Fruit fly (Drosophila melanogaster) whole organism, embryonic: Measurements from ENCODE around the gene Lrrk.

Experiments
- Atf-2 ChIP-seq: fragments of 200-800 bp; sonication (Bioruptor generic); optimal IDR thresholded peaks from 2 replicates; lab custom pipeline; 2016; ENCODE audit warnings: missing biosample characterization, missing genetic modification characterization
- Awh ChIP-seq: fragments of 200-800 bp; sonication (Bioruptor generic); IDR thresholded peaks from 2 replicates; pipeline ENCODE4, ENCODE4 v1.3.6; 2022; ENCODE audit warnings: missing biosample characterization, missing genetic modification characterization
- CG12391 ChIP-seq: fragments of 200-800 bp; sonication (Bioruptor generic); optimal IDR thresholded peaks from 3 replicates; lab custom pipeline; 2018; ENCODE audit warnings: missing biosample characterization, mild to moderate bottlenecking, missing genetic modification characterization, moderate library complexity
- CG13424 ChIP-seq: fragments of 200-800 bp; sonication (Bioruptor generic); optimal IDR thresholded peaks from 2 replicates; lab custom pipeline; 2019; ENCODE audit warnings: missing biosample characterization, mild to moderate bottlenecking, missing genetic modification characterization, moderate library complexity
- CG15601 ChIP-seq: fragments of 200-800 bp; sonication (Bioruptor generic); optimal IDR thresholded peaks from 3 replicates; lab custom pipeline; 2019; ENCODE audit warnings: missing biosample characterization, mild to moderate bottlenecking, missing genetic modification characterization, moderate library complexity
- CG2129 ChIP-seq: fragments of 200-800 bp; sonication (Bioruptor generic); IDR thresholded peaks from 2 replicates; pipeline ENCODE4 v1.3.6; 2022; ENCODE audit warnings: missing biosample characterization, missing genetic modification characterization; ENCODE audit not compliant: partially characterized antibody
- CG2199 ChIP-seq: fragments of 200-800 bp; sonication (Bioruptor generic); IDR thresholded peaks from 3 replicates; pipeline ENCODE4 v1.3.6; 2022; ENCODE audit warnings: missing biosample characterization, missing genetic modification characterization
- CG2889 ChIP-seq: fragments of 200-800 bp; sonication (Bioruptor generic); IDR thresholded peaks from 3 replicates; pipeline ENCODE4 v1.3.6; 2022; ENCODE audit warnings: missing biosample characterization, missing genetic modification characterization
- CG31365 ChIP-seq: fragments of 200-800 bp; sonication (Bioruptor generic); optimal IDR thresholded peaks from 2 replicates; lab custom pipeline; 2018; ENCODE audit warnings: missing biosample characterization, mild to moderate bottlenecking, missing genetic modification characterization
- CG34224 ChIP-seq: fragments of 200-800 bp; sonication (Bioruptor generic); IDR thresholded peaks from 3 replicates; pipeline ENCODE4 v1.3.6; 2022; ENCODE audit warnings: missing biosample characterization, missing genetic modification characterization; ENCODE audit not compliant: partially characterized antibody
- CG34376 ChIP-seq: fragments of 200-800 bp; sonication (Bioruptor generic); optimal IDR thresholded peaks from 2 replicates; lab custom pipeline; 2018; ENCODE audit warnings: missing biosample characterization, mild to moderate bottlenecking, missing genetic modification characterization
- CG34422 ChIP-seq: fragments of 200-800 bp; sonication (Bioruptor generic); IDR thresholded peaks from 3 replicates; pipeline ENCODE4 v1.3.6; 2022; ENCODE audit warnings: missing biosample characterization, missing genetic modification characterization
- CG3995 ChIP-seq: fragments of 200-800 bp; sonication (Bioruptor generic); optimal IDR thresholded peaks from 3 replicates; lab custom pipeline; 2016; ENCODE audit warnings: missing biosample characterization, missing genetic modification characterization
- CG6254 ChIP-seq: fragments of 200-800 bp; sonication (Bioruptor generic); optimal IDR thresholded peaks from 3 replicates; lab custom pipeline; 2017; ENCODE audit warnings: mild to moderate bottlenecking, missing biosample characterization, missing genetic modification reagents, missing genetic modification characterization
- CG6765 ChIP-seq: fragments of 200-800 bp; sonication (Bioruptor generic); optimal IDR thresholded peaks from 3 replicates; lab custom pipeline; 2017; ENCODE audit warnings: missing biosample characterization, mild to moderate bottlenecking, missing genetic modification characterization
- CG8924 ChIP-seq: fragments of 200-800 bp; optimal IDR thresholded peaks from 3 replicates; lab custom pipeline; 2019; ENCODE audit warnings: missing biosample characterization, mild to moderate bottlenecking, missing genetic modification characterization, moderate library complexity
- CG9932 ChIP-seq: fragments of 200-800 bp; sonication (Bioruptor generic); IDR thresholded peaks from 2 replicates; pipeline ENCODE4 v1.3.6; 2022; ENCODE audit warnings: missing biosample characterization, missing genetic modification characterization
- D19B ChIP-seq: fragments of 200-800 bp; sonication (Bioruptor generic); optimal IDR thresholded peaks from 2 replicates; lab custom pipeline; 2017; ENCODE audit warnings: missing biosample characterization, mild to moderate bottlenecking, missing genetic modification characterization
- Dp ChIP-seq: fragments of 200-800 bp; sonication (Bioruptor generic); optimal IDR thresholded peaks from 2 replicates; lab custom pipeline; 2018; ENCODE audit warnings: missing biosample characterization, mild to moderate bottlenecking, missing genetic modification characterization, moderate library complexity
- E2f1 ChIP-seq: fragments of 200-800 bp; sonication (Bioruptor generic); IDR thresholded peaks from 2 replicates; pipeline ENCODE4 v1.3.6; 2022; ENCODE audit warnings: missing biosample characterization, missing genetic modification characterization
- E2f2 ChIP-seq: fragments of 200-800 bp; sonication (Bioruptor generic); IDR thresholded peaks from 2 replicates; pipeline ENCODE4 v1.3.6; 2022; ENCODE audit warnings: missing biosample characterization, missing genetic modification characterization
- Hsf ChIP-seq: fragments of 200-800 bp; sonication (Bioruptor generic); optimal IDR thresholded peaks from 3 replicates; lab custom pipeline; 2016; ENCODE audit warnings: missing biosample characterization, missing genetic modification characterization
- Lhr ChIP-seq: fragments of 200-800 bp; sonication (Bioruptor generic); optimal IDR thresholded peaks from 3 replicates; lab custom pipeline; 2017; ENCODE audit warnings: mild to moderate bottlenecking, missing biosample characterization, missing genetic modification reagents, missing genetic modification characterization
- MESR4 ChIP-seq: fragments of 200-800 bp; sonication (Bioruptor generic); optimal IDR thresholded peaks from 2 replicates; lab custom pipeline; 2018; ENCODE audit warnings: missing biosample characterization, mild to moderate bottlenecking, missing genetic modification characterization, moderate library complexity
- Med ChIP-seq: fragments of 200-800 bp; sonication (Bioruptor generic); peaks from one replicate; lab custom pipeline; 2016; ENCODE audit warnings: missing biosample characterization, missing genetic modification characterization, mild to moderate bottlenecking, inconsistent platforms, moderate library complexity
- NC2α ChIP-seq: fragments of 200-800 bp; sonication (Bioruptor generic); optimal IDR thresholded peaks from 2 replicates; lab custom pipeline; 2016; ENCODE audit warnings: missing biosample characterization, missing genetic modification characterization
- Opbp ChIP-seq: fragments of 200-800 bp; sonication (Bioruptor generic); IDR thresholded peaks from 3 replicates; pipeline ENCODE4 v1.3.6; 2022; ENCODE audit warnings: missing biosample characterization, missing genetic modification characterization; ENCODE audit not compliant: partially characterized antibody
- Pdp1 ChIP-seq, 2 experiments: fragments of 200-800 bp; sonication (Bioruptor generic); optimal IDR thresholded peaks; 3 replicates each; lab custom pipeline; 2016; ENCODE audit warnings: missing biosample characterization in 2 of 2, missing genetic modification characterization in 2 of 2, mild to moderate bottlenecking in 1 of 2, moderate library complexity in 1 of 2
- Rfx ChIP-seq: fragments of 200-800 bp; sonication (Bioruptor generic); IDR thresholded peaks from 2 replicates; pipeline ENCODE4 v1.3.6; 2022; ENCODE audit warnings: missing biosample characterization, missing genetic modification characterization
- YL-1 ChIP-seq: fragments of 200-800 bp; sonication (Bioruptor generic); optimal IDR thresholded peaks from 3 replicates; lab custom pipeline; 2017; ENCODE audit warnings: missing biosample characterization, mild to moderate bottlenecking, missing genetic modification characterization
- al ChIP-seq: fragments of 200-800 bp; sonication (Bioruptor generic); IDR thresholded peaks from 2 replicates; pipeline ENCODE4 v1.3.6; 2022; ENCODE audit warnings: missing biosample characterization, missing genetic modification characterization
- ara ChIP-seq: fragments of 200-800 bp; sonication (Bioruptor generic); IDR thresholded peaks from 2 replicates; pipeline ENCODE4 v1.3.6; 2022; ENCODE audit warnings: missing biosample characterization, missing genetic modification characterization
- bbx ChIP-seq: fragments of 200-800 bp; sonication (Bioruptor generic); IDR thresholded peaks from 2 replicates; pipeline ENCODE4 v1.3.6; 2022; ENCODE audit warnings: missing biosample characterization, missing genetic modification characterization; ENCODE audit not compliant: partially characterized antibody
- cato ChIP-seq: fragments of 200-800 bp; sonication (Bioruptor generic); optimal IDR thresholded peaks from 2 replicates; lab custom pipeline; 2016; ENCODE audit warnings: missing biosample characterization, missing genetic modification characterization, borderline replicate concordance
- dmrt11E ChIP-seq: fragments of 200-800 bp; sonication (Bioruptor generic); optimal IDR thresholded peaks from 3 replicates; lab custom pipeline; 2018; ENCODE audit warnings: missing biosample characterization, mild to moderate bottlenecking, missing genetic modification characterization, moderate library complexity
- ewg ChIP-seq: fragments of 200-800 bp; sonication (Bioruptor generic); optimal IDR thresholded peaks from 3 replicates; lab custom pipeline; 2017; ENCODE audit warnings: mild to moderate bottlenecking, missing biosample characterization, missing genetic modification reagents, missing genetic modification characterization
- jing ChIP-seq: fragments of 200-800 bp; sonication (Bioruptor generic); optimal IDR thresholded peaks from 2 replicates; lab custom pipeline; 2018; ENCODE audit warnings: missing biosample characterization, mild to moderate bottlenecking, missing genetic modification characterization
- mirr ChIP-seq: fragments of 200-800 bp; sonication (Bioruptor generic); optimal IDR thresholded peaks from 3 replicates; lab custom pipeline; 2018; ENCODE audit warnings: missing biosample characterization, mild to moderate bottlenecking, missing genetic modification characterization
- onecut ChIP-seq: fragments of 200-800 bp; sonication (Bioruptor generic); IDR thresholded peaks from 2 replicates; pipeline ENCODE4 v1.3.6; 2022; ENCODE audit warnings: missing biosample characterization, missing genetic modification characterization
- prd ChIP-seq, 3 experiments: fragments of >200 bp in 2 of 3; fragments of 200-800 bp in 1 of 3; sonication (Bioruptor generic) in 1 of 3; optimal IDR thresholded peaks in 2 of 3; IDR thresholded peaks in 1 of 3; 2 replicates in 2 of 3; 3 replicates in 1 of 3; pipeline versions ENCODE4 v1.3.6 to Lab custom; 2017 to 2022; ENCODE audit warnings: missing biosample characterization in 1 of 3, missing genetic modification characterization in 1 of 3
- scrt ChIP-seq: fragments of 200-800 bp; sonication (Bioruptor generic); optimal IDR thresholded peaks from 2 replicates; lab custom pipeline; 2018; ENCODE audit warnings: missing biosample characterization, mild to moderate bottlenecking, missing genetic modification characterization, moderate library complexity
- seq ChIP-seq: fragments of 200-800 bp; sonication (Bioruptor generic); IDR thresholded peaks from 2 replicates; pipeline ENCODE4 v1.3.6; 2022; ENCODE audit warnings: missing biosample characterization, missing genetic modification characterization
- stc ChIP-seq: fragments of 200-800 bp; sonication (Bioruptor generic); IDR thresholded peaks from 2 replicates; pipeline ENCODE4 v1.3.6; 2022; ENCODE audit warnings: missing biosample characterization, missing genetic modification characterization
- stwl ChIP-seq: fragments of 200-800 bp; sonication (Bioruptor generic); optimal IDR thresholded peaks from 3 replicates; lab custom pipeline; 2018; ENCODE audit warnings: missing biosample characterization, mild to moderate bottlenecking, missing genetic modification characterization, moderate library complexity
- sug ChIP-seq: fragments of 200-800 bp; optimal IDR thresholded peaks from 2 replicates; lab custom pipeline; 2019; ENCODE audit warnings: missing biosample characterization, mild to moderate bottlenecking, missing genetic modification characterization, moderate library complexity
- tin ChIP-seq: fragments of 200-800 bp; sonication (Bioruptor generic); optimal IDR thresholded peaks from 3 replicates; lab custom pipeline; 2016; ENCODE audit warnings: missing biosample characterization, missing genetic modification characterization
- unpg ChIP-seq: fragments of 200-800 bp; sonication (Bioruptor generic); optimal IDR thresholded peaks from 3 replicates; lab custom pipeline; 2018; ENCODE audit warnings: missing biosample characterization, mild to moderate bottlenecking, missing genetic modification characterization, moderate library complexity
- vvl ChIP-seq: fragments of 200-800 bp; sonication (Bioruptor generic); IDR thresholded peaks from 2 replicates; pipeline ENCODE4 v1.3.6; 2022; ENCODE audit warnings: missing biosample characterization, missing genetic modification characterization
- wor ChIP-seq: fragments of 200-800 bp; sonication (Bioruptor generic); IDR thresholded peaks from 2 replicates; pipeline ENCODE4 v1.3.6; 2022; ENCODE audit warnings: missing biosample characterization, missing genetic modification characterization
- zfh1 ChIP-seq: fragments of 200-800 bp; sonication (Bioruptor generic); IDR thresholded peaks from 3 replicates; pipeline ENCODE4 v1.3.6; 2022; ENCODE audit warnings: missing biosample characterization, missing genetic modification characterization

The Lrrk gene

dm6 chr3R:20635735-20636134 lies 455 bp downstream of the Lrrk start (continued):
- TF ChIP-seq CG9932 (GFP tag; lab: Robert Waterston, UW) (no peak), prd (optimal IDR thresholded peaks at IDR 0.05; lab: Kevin White, UChicago) (no peak), prd (GFP tag; IDR thresholded peaks at IDR 0.05; lab: Robert Waterston, UW) (no peak), CG2199 (GFP tag; lab: Robert Waterston, UW) (no peak), jing (no peak), bbx (GFP tag; lab: Robert Waterston, UW) (no peak), Atf-2 (GFP tag; lab: Kevin White, UChicago) (no peak), Opbp (0 out of 3 replicates have a peak, but pooled peaks have one; percentile 26), CG3995 (no peak), NC2α (GFP tag; lab: Kevin White, UChicago) (peak; percentile 16), tin (GFP tag; lab: Kevin White, UChicago) (no peak), ara (GFP tag; lab: Robert Waterston, UW) (no peak), CG34376 (GFP tag; lab: Kevin White, UChicago) (no peak), dmrt11E (tag; lab: Kevin White, UChicago) (no peak), CG13424 (tag; lab: Kevin White, UChicago) (no peak), Awh (GFP tag; lab: Robert Waterston, UW) (0 out of 2 replicates have a peak, but pooled peaks have one; percentile 30), CG12391 (no peak), E2f1 (peak; percentile 28; the same call in 1 of the 2 replicates), CG34422 (GFP tag; lab: Robert Waterston, UW) (peak; percentile 65; the same call in 1 of the 3 replicates), unpg (GFP tag; lab: Kevin White, UChicago) (no peak), zfh1 (GFP tag; lab: Robert Waterston, UW) (0 out of 3 replicates have a peak, but pooled peaks have one; percentile 18), CG6254 (peak; percentile 100), Pdp1 (GFP tag; optimal IDR thresholded peaks at IDR 0.05; lab: Kevin White, UChicago) (no peak), MESR4 (peak; percentile 8), wor (GFP tag; lab: Robert Waterston, UW) (no peak), vvl (GFP tag; lab: Robert Waterston, UW) (peak; percentile 8; the same call in 1 of the 2 replicates), D19B (GFP tag; lab: Kevin White, UChicago) (no peak), Dp (GFP tag; lab: Kevin White, UChicago) (peak; percentile 87), CG31365 (tag; lab: Kevin White, UChicago) (no peak), CG8924 (no peak), Lhr (GFP tag; lab: Kevin White, UChicago) (no peak), Rfx (GFP tag; lab: Robert Waterston, UW) (no peak; the same call in 1 of the 2 replicates), Med (peak; percentile 71), Hsf (GFP tag; lab: Kevin White, UChicago) (no peak), ewg (GFP tag; lab: Kevin White, UChicago) (peak; percentile 93), scrt (GFP tag; lab: Kevin White, UChicago) (peak; percentile 100), sug (no peak), cato (no peak), stc (GFP tag; lab: Robert Waterston, UW) (0 out of 2 replicates have a peak, but pooled peaks have one; percentile 27), CG6765 (GFP tag; lab: Kevin White, UChicago) (peak; percentile 13), CG34224 (GFP tag; lab: Robert Waterston, UW) (no peak), stwl (tag; lab: Kevin White, UChicago) (no peak), CG2129 (no peak), onecut (peak; percentile 99), CG2889 (GFP tag; lab: Robert Waterston, UW) (no peak), al (GFP tag; lab: Robert Waterston, UW) (0 out of 2 replicates have a peak, but pooled peaks have one; percentile 7), E2f2 (peak; percentile 93), seq (GFP tag; lab: Robert Waterston, UW) (peak; percentile 62), YL-1 (GFP tag; lab: Kevin White, UChicago) (peak; percentile 49), mirr (GFP tag; lab: Kevin White, UChicago) (no peak), CG15601 (tag; lab: Kevin White, UChicago) (no peak)
